Worm (Caenorhabditis elegans): ENCODE results near the gene C06A12.3.

DNA sequence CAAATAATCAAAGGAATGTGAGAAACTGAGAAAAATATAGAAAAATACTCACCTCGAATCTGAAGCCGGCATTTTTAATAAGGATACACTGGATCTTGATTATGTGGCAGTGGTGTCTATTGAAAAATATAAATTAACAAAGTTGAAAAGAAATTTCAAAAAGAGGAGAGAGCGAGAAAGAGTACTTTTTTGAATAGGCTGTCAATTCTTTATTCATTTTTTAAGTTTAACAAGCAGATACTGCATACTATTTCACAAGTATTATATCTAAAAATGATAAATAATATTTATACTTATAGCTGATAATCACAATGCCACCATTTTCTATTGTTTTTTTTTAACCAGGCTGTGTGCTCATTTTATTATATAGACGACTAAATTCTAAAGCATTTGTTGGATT is 9.8 kb upstream of the C06A12.3 start, which contains the start of gene npr-26:
- no peak for TF ChIP-seq egl-27 (tag; optimal IDR thresholded peaks at IDR 0.05)
- TF ChIP-seq snpc-4 (tag; optimal IDR thresholded peaks at IDR 0.05) = no peak
- no peak for TF ChIP-seq elt-1 (tag; optimal IDR thresholded peaks at IDR 0.05)
- no peak for TF ChIP-seq mbf-1 (tag; optimal IDR thresholded peaks at IDR 0.05)
- TF ChIP-seq blmp-1 (tag; optimal IDR thresholded peaks at IDR 0.05; ENCODE audit: insufficient read depth) = no peak
- no peak for TF ChIP-seq lin-13 (GFP tag; optimal IDR thresholded peaks at IDR 0.05)
- no peak for TF ChIP-seq R02D3.7 (tag; optimal IDR thresholded peaks at IDR 0.05)
- no peak for TF ChIP-seq nhr-25 (tag; optimal IDR thresholded peaks at IDR 0.05)
- no peak for TF ChIP-seq nhr-77 (tag; optimal IDR thresholded peaks at IDR 0.05)
- TF ChIP-seq ZK546.5 (tag; optimal IDR thresholded peaks at IDR 0.05) = no peak
- TF ChIP-seq elt-3 (tag; optimal IDR thresholded peaks at IDR 0.05) = no peak
